Worm (Caenorhabditis elegans) whole organism, late embryonic: ENCODE data around the gene iglr-1.

Source experiments
- pag-3 ChIP-seq: sonication (generic microtip); optimal IDR thresholded peaks from 2 replicates; lab custom pipeline; 2016; ENCODE audit warnings: missing compliant biosample characterization, missing genetic modification characterization, borderline replicate concordance
- pha-4 ChIP-seq: fragments of 150-350 bp; optimal IDR thresholded peaks from 2 replicates; lab custom pipeline; 2018; ENCODE audit warnings: missing biosample characterization, missing genetic modification reagents, missing genetic modification characterization
- pqm-1 ChIP-seq: sonication (generic microtip); optimal IDR thresholded peaks from 2 replicates; lab custom pipeline; 2016; ENCODE audit warnings: missing genetic modification characterization, missing compliant biosample characterization

DNA sequence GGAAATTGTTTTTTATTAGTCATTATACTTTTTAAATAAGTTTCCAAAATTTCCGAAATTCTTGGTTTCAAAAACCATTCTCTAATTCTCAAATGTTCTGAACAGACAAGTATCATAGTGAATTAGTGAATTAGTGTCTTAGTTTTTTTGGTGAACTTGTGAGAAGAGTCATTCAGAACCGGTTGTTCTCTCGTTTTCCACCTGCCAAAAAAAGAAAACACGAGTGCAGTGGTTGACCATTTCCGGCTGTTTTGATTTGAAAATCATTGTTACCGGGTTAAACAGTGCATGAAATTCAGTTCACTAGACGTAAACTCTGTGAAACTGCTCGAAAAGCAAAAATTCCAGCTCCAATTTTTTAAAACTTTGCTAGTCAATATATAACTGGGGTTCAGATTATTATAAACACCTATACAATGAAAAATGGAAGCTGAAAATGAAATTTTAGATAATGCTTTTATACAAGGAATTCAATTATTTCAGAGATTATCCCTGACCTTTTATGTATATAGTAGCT is 48.6 kb upstream of the iglr-1 start:
- TF ChIP-seq pha-4 (tag; lab: Kevin White, UChicago) (no peak), pqm-1 (tag; lab: Kevin White, UChicago) (no peak), pag-3 (no peak)
